Fruit fly (Drosophila melanogaster) whole organism, prepupa: Measurements from ENCODE around the gene CG13454.

Source experiments
- Blimp-1 ChIP-seq: fragments of 200-800 bp; sonication (Bioruptor generic); optimal IDR thresholded peaks from 3 replicates; lab custom pipeline; 2017; ENCODE audit warnings: missing biosample characterization, missing genetic modification characterization, mild to moderate bottlenecking, moderate library complexity, missing genetic modification reagents
- CG10631 ChIP-seq: fragments of 200-800 bp; sonication (Bioruptor generic); optimal IDR thresholded peaks from 2 replicates; lab custom pipeline; 2016; ENCODE audit warnings: missing biosample characterization, missing genetic modification characterization
- CG10669 ChIP-seq: fragments of 200-800 bp; sonication (Bioruptor generic); optimal IDR thresholded peaks from 3 replicates; lab custom pipeline; 2018; ENCODE audit warnings: missing biosample characterization, mild to moderate bottlenecking, missing genetic modification characterization, moderate library complexity
- CG11294 ChIP-seq: fragments of 200-800 bp; sonication (Bioruptor generic); IDR thresholded peaks from 2 replicates; pipeline ENCODE4 v1.3.6; 2022; ENCODE audit warnings: missing biosample characterization, missing genetic modification characterization
- CG11762 ChIP-seq: fragments of 200-800 bp; sonication (Bioruptor generic); optimal IDR thresholded peaks from 3 replicates; lab custom pipeline; 2016; ENCODE audit warnings: missing biosample characterization, missing genetic modification characterization; ENCODE audit not compliant: insufficient read depth
- CG11902 ChIP-seq: fragments of 200-800 bp; sonication (Bioruptor generic); optimal IDR thresholded peaks from 3 replicates; lab custom pipeline; 2016; ENCODE audit warnings: missing biosample characterization, missing genetic modification characterization
- CG15336 ChIP-seq: fragments of 200-800 bp; sonication (Bioruptor generic); IDR thresholded peaks from 2 replicates; pipeline ENCODE4 v1.3.6; 2022; ENCODE audit warnings: missing biosample characterization, missing genetic modification characterization
- CG1621 ChIP-seq: fragments of 200-800 bp; sonication (Bioruptor generic); optimal IDR thresholded peaks from 3 replicates; lab custom pipeline; 2018; ENCODE audit warnings: missing biosample characterization, mild to moderate bottlenecking, missing genetic modification characterization
- CG32006 ChIP-seq: fragments of 200-800 bp; sonication (Bioruptor generic); optimal IDR thresholded peaks from 3 replicates; lab custom pipeline; 2017; ENCODE audit warnings: missing biosample characterization, mild to moderate bottlenecking, missing genetic modification characterization
- CG3919 ChIP-seq: fragments of 200-800 bp; sonication (Bioruptor generic); optimal IDR thresholded peaks from 3 replicates; lab custom pipeline; 2016; ENCODE audit warnings: missing biosample characterization, missing genetic modification characterization
- CG6163 ChIP-seq: fragments of 200-800 bp; sonication (Bioruptor generic); IDR thresholded peaks from 3 replicates; pipeline ENCODE4 v1.3.6; 2022; ENCODE audit warnings: missing biosample characterization, missing genetic modification characterization
- CG6276 ChIP-seq: fragments of 200-800 bp; sonication (Bioruptor generic); optimal IDR thresholded peaks from 2 replicates; lab custom pipeline; 2017; ENCODE audit warnings: missing biosample characterization, mild to moderate bottlenecking, missing genetic modification characterization
- CG6808 ChIP-seq: fragments of 200-800 bp; sonication (Bioruptor generic); optimal IDR thresholded peaks from 3 replicates; lab custom pipeline; 2017; ENCODE audit warnings: missing biosample characterization, missing genetic modification characterization, mild to moderate bottlenecking, moderate library complexity, missing genetic modification reagents
- CG6854 ChIP-seq: fragments of 200-800 bp; sonication (Bioruptor generic); optimal IDR thresholded peaks from 2 replicates; lab custom pipeline; 2017; ENCODE audit warnings: missing biosample characterization, mild to moderate bottlenecking, missing genetic modification characterization
- CG8119 ChIP-seq: fragments of 200-800 bp; sonication (Bioruptor generic); IDR thresholded peaks from 3 replicates; pipeline ENCODE4 v1.3.6; 2022; ENCODE audit warnings: missing biosample characterization, missing genetic modification characterization
- CG8632 ChIP-seq: fragments of 200-800 bp; sonication (Bioruptor generic); optimal IDR thresholded peaks from 3 replicates; lab custom pipeline; 2016; ENCODE audit warnings: missing biosample characterization, missing genetic modification characterization
- Eip78C ChIP-seq: fragments of 200-800 bp; sonication (Bioruptor generic); peaks from one replicate; lab custom pipeline; 2016; ENCODE audit warnings: missing biosample characterization, missing genetic modification characterization
- Eip93F ChIP-seq: fragments of 200-800 bp; sonication (Bioruptor generic); optimal IDR thresholded peaks from 2 replicates; lab custom pipeline; 2016; ENCODE audit warnings: missing biosample characterization, mild to moderate bottlenecking, missing genetic modification characterization
- Ets96B ChIP-seq: fragments of 200-800 bp; optimal IDR thresholded peaks from 2 replicates; lab custom pipeline; 2019; ENCODE audit warnings: missing biosample characterization, mild to moderate bottlenecking, missing genetic modification characterization, moderate library complexity
- Hr38 ChIP-seq: sonication (Bioruptor generic); optimal IDR thresholded peaks from 2 replicates; lab custom pipeline; 2016; ENCODE audit warnings: missing biosample characterization, missing genetic modification characterization
- Hr4 ChIP-seq: fragments of 200-800 bp; sonication (Bioruptor generic); optimal IDR thresholded peaks from 3 replicates; lab custom pipeline; 2016; ENCODE audit warnings: missing biosample characterization, missing genetic modification characterization
- Lpt ChIP-seq: fragments of 200-800 bp; sonication (Bioruptor generic); optimal IDR thresholded peaks from 3 replicates; lab custom pipeline; 2016; ENCODE audit warnings: missing biosample characterization, missing genetic modification characterization
- Met ChIP-seq: fragments of 200-800 bp; sonication (Bioruptor generic); optimal IDR thresholded peaks from 3 replicates; lab custom pipeline; 2016; ENCODE audit warnings: missing biosample characterization, missing genetic modification characterization
- OdsH ChIP-seq: fragments of 200-800 bp; sonication (Bioruptor generic); optimal IDR thresholded peaks from 3 replicates; lab custom pipeline; 2016; ENCODE audit warnings: missing biosample characterization, missing genetic modification characterization
- Smox ChIP-seq: fragments of 200-800 bp; sonication (Bioruptor generic); optimal IDR thresholded peaks from 3 replicates; lab custom pipeline; 2016; ENCODE audit warnings: missing biosample characterization, missing genetic modification characterization
- Sox102F ChIP-seq: fragments of 200-800 bp; sonication (Bioruptor generic); optimal IDR thresholded peaks from 2 replicates; lab custom pipeline; 2016; ENCODE audit warnings: missing biosample characterization, mild to moderate bottlenecking, missing genetic modification characterization
- Sox14 ChIP-seq: fragments of 200-800 bp; sonication (Bioruptor generic); optimal IDR thresholded peaks from 3 replicates; lab custom pipeline; 2016; ENCODE audit warnings: missing biosample characterization, missing genetic modification characterization
- Sox15 ChIP-seq: fragments of 200-800 bp; sonication (Bioruptor generic); optimal IDR thresholded peaks from 3 replicates; lab custom pipeline; 2016; ENCODE audit warnings: missing biosample characterization, missing genetic modification characterization
- achi ChIP-seq: fragments of 200-800 bp; sonication (Bioruptor generic); optimal IDR thresholded peaks from 3 replicates; lab custom pipeline; 2016; ENCODE audit warnings: missing biosample characterization, missing genetic modification characterization
- acj6 ChIP-seq: fragments of 200-800 bp; sonication (Bioruptor generic); optimal IDR thresholded peaks from 3 replicates; lab custom pipeline; 2016; ENCODE audit warnings: missing biosample characterization, missing genetic modification characterization
- dac ChIP-seq: fragments of 200-800 bp; sonication (Bioruptor generic); optimal IDR thresholded peaks from 2 replicates; lab custom pipeline; 2017; ENCODE audit warnings: missing biosample characterization, mild to moderate bottlenecking, missing genetic modification characterization
- dsx ChIP-seq: fragments of 200-800 bp; optimal IDR thresholded peaks from 3 replicates; lab custom pipeline; 2019; ENCODE audit warnings: missing biosample characterization, mild to moderate bottlenecking, missing genetic modification characterization, moderate library complexity; ENCODE audit not compliant: poor library complexity, severe bottlenecking
- eg ChIP-seq: fragments of 200-800 bp; sonication (Bioruptor generic); IDR thresholded peaks from 3 replicates; pipeline ENCODE4 v1.3.6; 2022; ENCODE audit warnings: missing biosample characterization, missing genetic modification characterization
- esn ChIP-seq: fragments of 200-800 bp; sonication (Bioruptor generic); optimal IDR thresholded peaks from 2 replicates; lab custom pipeline; 2016; ENCODE audit warnings: missing biosample characterization, mild to moderate bottlenecking, missing genetic modification characterization, moderate library complexity
- fd59A ChIP-seq: fragments of 200-800 bp; sonication (Bioruptor generic); optimal IDR thresholded peaks from 2 replicates; lab custom pipeline; 2017; ENCODE audit warnings: missing biosample characterization, mild to moderate bottlenecking, missing genetic modification characterization, missing genetic modification reagents
- fd85E ChIP-seq: fragments of 200-800 bp; sonication (Bioruptor generic); optimal IDR thresholded peaks from 3 replicates; lab custom pipeline; 2016; ENCODE audit warnings: missing biosample characterization, missing genetic modification characterization
- fkh ChIP-seq: fragments of 200-800 bp; sonication (Bioruptor generic); optimal IDR thresholded peaks from 3 replicates; lab custom pipeline; 2017; ENCODE audit warnings: missing biosample characterization, mild to moderate bottlenecking, missing genetic modification characterization, moderate library complexity
- net ChIP-seq: fragments of 200-800 bp; sonication (Bioruptor generic); optimal IDR thresholded peaks from 3 replicates; lab custom pipeline; 2016; ENCODE audit warnings: missing biosample characterization, missing genetic modification characterization
- pdm3 ChIP-seq: fragments of 200-800 bp; sonication (Bioruptor generic); optimal IDR thresholded peaks from 3 replicates; lab custom pipeline; 2016; ENCODE audit warnings: missing biosample characterization, missing genetic modification characterization
- spab ChIP-seq: fragments of 200-800 bp; sonication (Bioruptor generic); optimal IDR thresholded peaks from 2 replicates; lab custom pipeline; 2017; ENCODE audit warnings: missing biosample characterization, mild to moderate bottlenecking, missing genetic modification characterization, missing genetic modification reagents
- ss ChIP-seq, 2 experiments: fragments of 200-800 bp; sonication (Bioruptor generic); optimal IDR thresholded peaks; 2 replicates in 1 of 2; 3 replicates in 1 of 2; lab custom pipeline; 2017 to 2018; ENCODE audit warnings: mild to moderate bottlenecking in 2 of 2, missing biosample characterization in 2 of 2, missing genetic modification characterization in 2 of 2, moderate library complexity in 1 of 2
- svp ChIP-seq: fragments of 200-800 bp; sonication (Bioruptor generic); peaks from one replicate; lab custom pipeline; 2016; ENCODE audit warnings: missing biosample characterization, missing genetic modification characterization
- topi ChIP-seq: fragments of 200-800 bp; sonication (Bioruptor generic); optimal IDR thresholded peaks from 3 replicates; lab custom pipeline; 2016; ENCODE audit warnings: missing biosample characterization, missing genetic modification characterization
- vri ChIP-seq: fragments of 200-800 bp; sonication (Bioruptor generic); optimal IDR thresholded peaks from 3 replicates; lab custom pipeline; 2016; ENCODE audit warnings: missing biosample characterization, mild to moderate bottlenecking, missing genetic modification characterization

CG13454 gene

dm6 chr3L:15535800-15536225, 19.0 kb upstream of the CG13454 start:
- TF ChIP-seq Ets96B (tag; lab: Kevin White, UChicago) (no peak), esn (GFP tag; lab: Kevin White, UChicago) (no peak), CG6808 (peak; percentile 25), svp (GFP tag; lab: Kevin White, UChicago) (no peak), CG8119 (0 out of 3 replicates have a peak, but pooled peaks have one; percentile 18), CG6854 (no peak), pdm3 (no peak), CG8632 (GFP tag; lab: Kevin White, UChicago) (no peak), CG32006 (GFP tag; lab: Kevin White, UChicago) (no peak), Smox (GFP tag; lab: Kevin White, UChicago) (no peak), acj6 (GFP tag; lab: Kevin White, UChicago) (no peak), Eip78C (GFP tag; lab: Kevin White, UChicago) (peak; percentile 29), OdsH (GFP tag; lab: Kevin White, UChicago) (no peak), CG11294 (GFP tag; lab: Robert Waterston, UW) (no peak), CG10631 (GFP tag; lab: Kevin White, UChicago) (no peak), Lpt (GFP tag; lab: Kevin White, UChicago) (no peak), Hr4 (GFP tag; lab: Kevin White, UChicago) (no peak), Blimp-1 (GFP tag; lab: Kevin White, UChicago) (peak; percentile 8), vri (no peak), topi (GFP tag; lab: Kevin White, UChicago) (no peak), Hr38 (GFP tag; lab: Kevin White, UChicago) (no peak), CG10669 (GFP tag; lab: Kevin White, UChicago) (no peak), achi (GFP tag; lab: Kevin White, UChicago) (no peak), fd85E (no peak), spab (no peak), fd59A (GFP tag; lab: Kevin White, UChicago) (no peak), Eip93F (GFP tag; lab: Kevin White, UChicago) (peak; percentile 23), CG11762 (GFP tag; lab: Kevin White, UChicago) (no peak), dac (no peak), Sox15 (GFP tag; lab: Kevin White, UChicago) (no peak), CG6276 (GFP tag; lab: Kevin White, UChicago) (no peak), Sox14 (GFP tag; lab: Kevin White, UChicago) (no peak), CG6163 (GFP tag; lab: Robert Waterston, UW) (peak; percentile 7; the same call in 1 of the 3 replicates), CG1621 (tag; lab: Kevin White, UChicago) (peak; percentile 3), dsx (GFP tag; lab: Kevin White, UChicago) (peak; percentile 83), fkh (no peak), Met (GFP tag; lab: Kevin White, UChicago) (no peak), ss (GFP tag; optimal IDR thresholded peaks at IDR 0.05; lab: Kevin White, UChicago) (peak in 1 of 2 experiments; percentile 49), eg (GFP tag; lab: Robert Waterston, UW) (0 out of 3 replicates have a peak, but pooled peaks have one; percentile 8), CG15336 (no peak), CG11902 (no peak), CG3919 (GFP tag; lab: Kevin White, UChicago) (no peak), Sox102F (no peak), net (no peak)
